Fruit fly (Drosophila melanogaster) whole organism, wandering third instar larva: ENCODE measurements around the gene CG10098.

Experiments used
- CrebA ChIP-seq: fragments of 200-800 bp; sonication (Bioruptor generic); optimal IDR thresholded peaks from 2 replicates; lab custom pipeline; 2016; ENCODE audit warnings: missing biosample characterization, mild to moderate bottlenecking, missing genetic modification characterization, borderline replicate concordance
- Dfd ChIP-seq: fragments of >200 bp; optimal IDR thresholded peaks from 2 replicates; lab custom pipeline; 2017; ENCODE audit warnings: missing biosample characterization, missing genetic modification characterization
- Dif ChIP-seq: fragments of 200-275, 200-300 bp; sonication (Bioruptor generic); optimal IDR thresholded peaks from 2 replicates; lab custom pipeline; 2018; ENCODE audit warnings: missing biosample characterization, missing genetic modification characterization; ENCODE audit not compliant: partially characterized antibody
- HLH106 ChIP-seq: fragments of 200-800 bp; optimal IDR thresholded peaks from 3 replicates; lab custom pipeline; 2019; ENCODE audit warnings: missing biosample characterization, mild to moderate bottlenecking, missing genetic modification characterization, moderate library complexity
- Mio ChIP-seq: sonication (Bioruptor generic); optimal IDR thresholded peaks from 2 replicates; lab custom pipeline; 2016; ENCODE audit warnings: missing biosample characterization, missing genetic modification characterization
- Myc ChIP-seq: fragments of >200 bp; optimal IDR thresholded peaks from 2 replicates; lab custom pipeline; 2017
- br ChIP-seq: fragments of 200-800 bp; sonication (Bioruptor generic); optimal IDR thresholded peaks from 2 replicates; lab custom pipeline; 2016; ENCODE audit warnings: missing biosample characterization, missing genetic modification characterization
- dl ChIP-seq, 2 experiments: fragments of 175-275, 200-275 bp in 1 of 2; fragments of 200-275 bp in 1 of 2; sonication (Bioruptor generic); optimal IDR thresholded peaks; lab custom pipeline; 2018; ENCODE audit warnings: mild to moderate bottlenecking in 2 of 2, missing biosample characterization in 2 of 2, missing genetic modification characterization in 2 of 2, moderate library complexity in 2 of 2; ENCODE audit not compliant: partially characterized antibody in 2 of 2, insufficient read depth in 1 of 2
- fru ChIP-seq: fragments of 200-800 bp; sonication (Bioruptor generic); optimal IDR thresholded peaks from 3 replicates; lab custom pipeline; 2016; ENCODE audit warnings: missing biosample characterization, mild to moderate bottlenecking, missing genetic modification characterization
- h ChIP-seq: fragments of 200-800 bp; sonication (Bioruptor generic); optimal IDR thresholded peaks from 3 replicates; lab custom pipeline; 2016; ENCODE audit warnings: missing biosample characterization, mild to moderate bottlenecking, missing genetic modification characterization
- pan ChIP-seq: fragments of >200 bp; optimal IDR thresholded peaks from 2 replicates; lab custom pipeline; 2017
- psq ChIP-seq: fragments of 200-800 bp; sonication (Bioruptor generic); optimal IDR thresholded peaks from 3 replicates; lab custom pipeline; 2017; ENCODE audit warnings: missing biosample characterization, mild to moderate bottlenecking, missing genetic modification characterization, moderate library complexity
- sage ChIP-seq: fragments of 200-800 bp; sonication (Bioruptor generic); optimal IDR thresholded peaks from 2 replicates; lab custom pipeline; 2016; ENCODE audit warnings: missing biosample characterization, mild to moderate bottlenecking, missing genetic modification characterization
- usp ChIP-seq: fragments of >200 bp; optimal IDR thresholded peaks from 2 replicates; lab custom pipeline; 2017; ENCODE audit warnings: missing biosample characterization, missing genetic modification characterization

DNA sequence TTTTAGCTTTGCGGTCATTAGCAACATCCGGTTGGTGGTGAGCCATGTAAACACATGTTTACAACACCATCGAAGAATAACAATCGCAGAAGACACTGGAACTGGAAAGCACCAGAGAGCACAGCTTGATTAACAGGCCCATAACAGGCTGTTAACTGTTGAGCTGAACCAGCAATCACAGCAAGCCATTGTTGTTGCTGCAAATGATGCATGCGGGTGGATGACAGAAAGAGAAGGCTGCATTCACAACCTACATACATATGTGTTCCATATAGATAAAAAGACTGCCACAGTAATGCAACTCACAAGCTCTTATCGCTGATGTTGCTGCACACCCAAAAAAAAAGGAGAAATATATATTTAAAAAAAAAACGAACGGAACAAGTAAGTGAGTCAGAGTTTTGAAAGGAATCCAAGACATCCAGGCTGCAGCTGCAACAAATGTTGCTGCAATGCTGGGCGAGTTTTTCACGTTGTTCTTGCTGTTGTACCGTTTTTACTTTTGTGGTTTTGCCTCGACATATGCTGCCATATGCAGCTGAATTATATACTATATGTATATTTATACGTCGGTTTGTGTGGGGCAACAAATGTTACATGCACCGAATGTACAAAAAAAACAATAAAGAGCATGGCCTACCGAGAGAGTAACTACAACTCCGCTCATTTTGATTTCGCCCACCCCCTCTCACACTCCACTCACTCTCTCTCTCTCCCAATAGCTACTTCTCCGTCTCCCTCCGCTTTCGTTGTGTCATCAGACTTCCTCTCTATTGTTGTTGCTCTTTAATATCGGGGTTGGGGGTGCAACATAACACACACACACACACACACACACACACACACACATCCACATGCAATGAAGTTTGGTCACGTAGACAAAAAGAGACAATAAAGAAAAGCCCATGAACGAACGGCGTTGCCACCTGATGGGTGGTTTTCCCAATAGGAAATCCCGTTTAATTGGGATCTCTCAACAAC lies 21.2 kb upstream of the CG10098 start:
- TF ChIP-seq fru (GFP tag; lab: Kevin White, UChicago): no peak
- no peak for TF ChIP-seq h
- TF ChIP-seq br (GFP tag; lab: Kevin White, UChicago): no peak
- TF ChIP-seq Mio: no peak
- TF ChIP-seq usp (GFP tag; lab: Kevin White, UChicago): no peak
- peak in 1 of 2 experiments; percentile 79 for TF ChIP-seq dl (GFP tag; optimal IDR thresholded peaks at IDR 0.05; lab: Kevin White, UChicago; ENCODE audit: insufficient read depth in 1 of 2, partially characterized antibody in 2 of 2)
- peak; percentile 72 for TF ChIP-seq Dif (GFP tag; lab: Kevin White, UChicago)
- TF ChIP-seq Myc (lab: Kevin White, UChicago): no peak
- TF ChIP-seq psq (GFP tag; lab: Kevin White, UChicago): peak; percentile 23
- no peak for TF ChIP-seq pan (lab: Kevin White, UChicago)
- TF ChIP-seq Dfd (GFP tag; lab: Kevin White, UChicago): peak; percentile 23
- no peak for TF ChIP-seq CrebA (GFP tag; lab: Kevin White, UChicago)
- TF ChIP-seq HLH106 (tag; lab: Kevin White, UChicago): no peak
- TF ChIP-seq sage (GFP tag; lab: Kevin White, UChicago): peak; percentile 45
